Worm (Caenorhabditis elegans): Measurements from ENCODE around the gene Y39A1A.3.

DNA sequence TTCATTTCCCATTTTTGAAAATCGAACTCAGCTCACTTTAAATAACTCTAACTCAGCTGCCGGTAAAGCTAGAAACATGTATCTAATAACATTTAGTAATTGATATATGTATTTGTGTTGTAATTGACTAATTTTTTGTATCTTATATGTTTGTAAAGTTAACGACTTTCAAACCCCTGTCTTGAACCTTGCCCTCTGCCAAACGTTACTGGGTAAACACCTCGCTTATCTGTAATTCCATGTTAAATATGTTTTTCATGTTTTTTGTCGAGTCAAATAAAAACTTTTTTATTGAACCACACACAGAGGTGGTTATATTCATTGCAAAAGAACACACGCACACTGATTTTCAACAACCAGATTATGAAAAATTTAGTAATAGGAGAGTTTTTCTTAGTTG is 33.5 kb upstream of the Y39A1A.3 start:
- TF ChIP-seq dmd-4 (tag; optimal IDR thresholded peaks at IDR 0.05) (no peak), zag-1 (tag; optimal IDR thresholded peaks at IDR 0.05) (no peak), R02D3.7 (tag; optimal IDR thresholded peaks at IDR 0.05) (no peak), skn-1 (tag; optimal IDR thresholded peaks at IDR 0.05) (no peak), mdl-1 (tag; optimal IDR thresholded peaks at IDR 0.05) (no peak), ama-1 (optimal IDR thresholded peaks at IDR 0.05) (no peak), ceh-16 (tag; optimal IDR thresholded peaks at IDR 0.05) (no peak), sma-9 (GFP tag; optimal IDR thresholded peaks at IDR 0.05) (no peak), sma-9 (tag; optimal IDR thresholded peaks at IDR 0.05) (no peak), nhr-77 (tag; optimal IDR thresholded peaks at IDR 0.05) (no peak), mab-5 (tag; optimal IDR thresholded peaks at IDR 0.05) (no peak)

Data from whole organism, L2 larva.